Fruit fly (Drosophila melanogaster) whole organism, adult: ENCODE measurements around the gene ec.

ENCODE experiments used
- CG7045 ChIP-seq: fragments of 200-800 bp; sonication (Bioruptor generic); optimal IDR thresholded peaks from 2 replicates; lab custom pipeline; 2017; ENCODE audit warnings: missing biosample characterization, mild to moderate bottlenecking, missing genetic modification characterization
- tj ChIP-seq: fragments of 200-800 bp; sonication (Bioruptor generic); optimal IDR thresholded peaks from 3 replicates; lab custom pipeline; 2017; ENCODE audit warnings: missing biosample characterization, mild to moderate bottlenecking, missing genetic modification characterization, moderate library complexity

DNA sequence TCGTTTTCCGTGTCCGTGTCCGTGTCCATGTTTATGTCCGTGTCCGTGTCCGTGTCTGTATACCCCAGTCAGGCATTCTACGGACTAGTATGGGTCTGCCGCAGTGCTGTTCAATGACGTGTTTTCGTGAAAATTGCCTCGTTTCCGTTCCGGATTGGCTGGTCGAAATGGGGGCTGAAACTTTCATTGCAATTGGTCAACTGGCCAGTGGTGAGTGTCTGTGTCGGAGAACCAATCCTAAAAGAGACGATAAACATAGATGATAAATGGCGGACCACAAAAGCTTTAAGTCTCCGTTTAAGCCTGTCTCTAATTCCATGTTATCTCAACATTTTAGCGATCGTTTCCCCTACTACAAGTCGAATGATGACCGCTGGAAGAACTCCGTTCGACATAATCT lies 2.4 kb upstream of the ec start:
- TF ChIP-seq CG7045 (GFP tag; lab: Kevin White, UChicago) (no peak), tj (GFP tag; lab: Kevin White, UChicago) (no peak)
